Worm (Caenorhabditis elegans) whole organism, young adult: ENCODE measurements around the gene glrx-21.

Source experiments
- B0261.1 ChIP-seq: sonication (generic microtip); optimal IDR thresholded peaks from 2 replicates; lab custom pipeline; 2016; ENCODE audit warnings: mild to moderate bottlenecking, missing genetic modification characterization, moderate library complexity, missing compliant biosample characterization
- F10E7.11 ChIP-seq: sonication (generic microtip); optimal IDR thresholded peaks from 2 replicates; lab custom pipeline; 2017; ENCODE audit warnings: mild to moderate bottlenecking, missing genetic modification characterization, moderate library complexity, missing compliant biosample characterization
- F22D6.2 ChIP-seq: sonication (generic microtip); optimal IDR thresholded peaks from 2 replicates; lab custom pipeline; 2016; ENCODE audit warnings: mild to moderate bottlenecking, missing genetic modification characterization, missing compliant biosample characterization
- F33H1.4 ChIP-seq: fragments of 200-800 bp; sonication (Bioruptor generic); IDR thresholded peaks from 2 replicates; pipeline ENCODE4 v1.3.6; 2022; ENCODE audit warnings: missing genetic modification reagents, missing genetic modification characterization, missing compliant biosample characterization
- F52B5.7 ChIP-seq: sonication (generic microtip); optimal IDR thresholded peaks from 2 replicates; lab custom pipeline; 2016; ENCODE audit warnings: mild to moderate bottlenecking, missing genetic modification characterization, missing compliant biosample characterization
- F55B11.4 ChIP-seq: sonication (generic microtip); optimal IDR thresholded peaks from 2 replicates; lab custom pipeline; 2016; ENCODE audit warnings: missing compliant biosample characterization, missing genetic modification characterization, borderline replicate concordance; ENCODE audit not compliant: insufficient read depth
- F57A8.1 ChIP-seq: fragments of 200-800 bp; sonication (Bioruptor generic); optimal IDR thresholded peaks from 2 replicates; lab custom pipeline; 2018; ENCODE audit warnings: mild to moderate bottlenecking, missing genetic modification characterization, moderate library complexity, missing compliant biosample characterization
- K11D2.4 ChIP-seq: fragments of 200-800 bp; sonication (Bioruptor generic); IDR thresholded peaks from 2 replicates; pipeline ENCODE4 v1.3.6; 2022; ENCODE audit warnings: missing genetic modification reagents, missing genetic modification characterization, missing compliant biosample characterization
- K12H6.12 ChIP-seq: fragments of 200-800 bp; sonication (Bioruptor generic); optimal IDR thresholded peaks from 2 replicates; lab custom pipeline; 2018; ENCODE audit warnings: mild to moderate bottlenecking, missing genetic modification characterization, missing compliant biosample characterization
- T26A5.8 ChIP-seq: sonication (generic microtip); optimal IDR thresholded peaks from 2 replicates; lab custom pipeline; 2016; ENCODE audit warnings: missing genetic modification characterization, missing compliant biosample characterization
- Y53F4B.3 ChIP-seq: fragments of 200-800 bp; sonication (Bioruptor generic); IDR thresholded peaks from 2 replicates; pipeline ENCODE4 v1.3.6; 2022; ENCODE audit warnings: missing genetic modification reagents, missing genetic modification characterization, missing compliant biosample characterization
- Y53G8AR.9 ChIP-seq: fragments of 200-800 bp; sonication (Bioruptor generic); conservative IDR thresholded peaks from 2 replicates; pipeline ENCODE4 v1.3.6; 2022; ENCODE audit warnings: missing genetic modification reagents, missing genetic modification characterization, missing compliant biosample characterization
- Y67H2A.10 ChIP-seq: fragments of 200-800 bp; sonication (Bioruptor generic); conservative IDR thresholded peaks from 2 replicates; pipeline ENCODE4 v1.3.6; 2022; ENCODE audit warnings: missing genetic modification reagents, missing genetic modification characterization, missing compliant biosample characterization
- Y79H2A.3 ChIP-seq: fragments of 200-800 bp; sonication (Bioruptor generic); conservative IDR thresholded peaks from 2 replicates; pipeline ENCODE4 v1.3.6; 2022; ENCODE audit warnings: missing genetic modification reagents, missing genetic modification characterization, missing compliant biosample characterization
- Y95B8A.8 ChIP-seq: fragments of 200-800 bp; sonication (Bioruptor generic); IDR thresholded peaks from 2 replicates; pipeline ENCODE4 v1.3.6; 2022; ENCODE audit warnings: missing genetic modification reagents, missing genetic modification characterization, missing compliant biosample characterization
- ZK185.1 ChIP-seq: sonication (generic microtip); optimal IDR thresholded peaks from 2 replicates; lab custom pipeline; 2016; ENCODE audit warnings: mild to moderate bottlenecking, missing genetic modification characterization, missing compliant biosample characterization; ENCODE audit not compliant: poor library complexity, severe bottlenecking
- akir-1 ChIP-seq: fragments of 200-800 bp; sonication (Bioruptor generic); optimal IDR thresholded peaks from 2 replicates; lab custom pipeline; 2018; ENCODE audit warnings: mild to moderate bottlenecking, missing genetic modification characterization, moderate library complexity, missing compliant biosample characterization
- ama-1 ChIP-seq, 3 experiments: fragments of 150-350 bp in 1 of 3; sonication (generic microtip) in 2 of 3; optimal IDR thresholded peaks; 2 replicates each; lab custom pipeline; 2014 to 2018; ENCODE audit warnings: missing biosample characterization in 2 of 3, missing genetic modification characterization in 2 of 3, missing genetic modification reagents in 2 of 3
- aptf-3 ChIP-seq: fragments of 200-800 bp; sonication (Bioruptor generic); IDR thresholded peaks from 2 replicates; pipeline ENCODE4 v1.3.6; 2022; ENCODE audit warnings: missing genetic modification characterization, missing compliant biosample characterization
- bed-1 ChIP-seq: fragments of 200-800 bp; sonication (Bioruptor generic); IDR thresholded peaks from 2 replicates; pipeline ENCODE4 v1.3.6; 2022; ENCODE audit warnings: missing genetic modification reagents, missing genetic modification characterization, missing compliant biosample characterization
- ccch-3 ChIP-seq: fragments of 200-800 bp; sonication (Bioruptor generic); optimal IDR thresholded peaks from 2 replicates; lab custom pipeline; 2018; ENCODE audit warnings: mild to moderate bottlenecking, missing genetic modification characterization, missing compliant biosample characterization
- ceh-100 ChIP-seq: fragments of 200-800 bp; sonication (Bioruptor generic); IDR thresholded peaks from 2 replicates; pipeline ENCODE4 v1.3.6; 2022; ENCODE audit warnings: missing genetic modification reagents, missing genetic modification characterization, missing compliant biosample characterization
- ceh-27 ChIP-seq: fragments of 200-800 bp; sonication (Bioruptor generic); optimal IDR thresholded peaks from 2 replicates; lab custom pipeline; 2018; ENCODE audit warnings: mild to moderate bottlenecking, missing genetic modification characterization, moderate library complexity, missing compliant biosample characterization
- chd-7 ChIP-seq: sonication (generic microtip); optimal IDR thresholded peaks from 2 replicates; lab custom pipeline; 2016; ENCODE audit warnings: mild to moderate bottlenecking, missing genetic modification characterization, moderate library complexity, missing compliant biosample characterization
- dox-1 ChIP-seq: fragments of 200-800 bp; sonication (Bioruptor generic); IDR thresholded peaks from 2 replicates; pipeline ENCODE4 v1.3.6; 2022; ENCODE audit warnings: missing genetic modification reagents, missing genetic modification characterization, missing compliant biosample characterization
- egl-18 ChIP-seq: fragments of 200-800 bp; sonication (Bioruptor generic); IDR thresholded peaks from 2 replicates; pipeline ENCODE4 v1.3.6; 2022; ENCODE audit warnings: missing genetic modification reagents, missing genetic modification characterization, missing compliant biosample characterization
- egrh-3 ChIP-seq: fragments of 200-800 bp; sonication (Bioruptor generic); IDR thresholded peaks from 2 replicates; pipeline ENCODE4 v1.3.6; 2022; ENCODE audit warnings: missing genetic modification reagents, missing genetic modification characterization, missing compliant biosample characterization
- ekl-4 ChIP-seq: fragments of 200-800 bp; sonication (Bioruptor generic); IDR thresholded peaks from 2 replicates; pipeline ENCODE4 v1.3.6; 2022; ENCODE audit warnings: missing genetic modification reagents, missing genetic modification characterization, missing compliant biosample characterization
- ets-4 ChIP-seq: fragments of 200-800 bp; sonication (Bioruptor generic); optimal IDR thresholded peaks from 2 replicates; lab custom pipeline; 2018; ENCODE audit warnings: mild to moderate bottlenecking, missing genetic modification characterization, missing compliant biosample characterization
- him-1 ChIP-seq: sonication (generic microtip); optimal IDR thresholded peaks from 2 replicates; lab custom pipeline; 2016; ENCODE audit warnings: missing genotype, missing genetic modification reagents, missing genetic modification characterization, missing compliant biosample characterization
- hlh-26 ChIP-seq: fragments of 200-800 bp; sonication (Bioruptor generic); conservative IDR thresholded peaks from 2 replicates; pipeline ENCODE4 v1.3.6; 2022; ENCODE audit warnings: missing genetic modification reagents, missing genetic modification characterization, missing compliant biosample characterization
- lin-40 ChIP-seq: sonication (generic microtip); optimal IDR thresholded peaks from 2 replicates; lab custom pipeline; 2016; ENCODE audit warnings: missing genetic modification characterization, mild to moderate bottlenecking, missing compliant biosample characterization, missing genotype, missing genetic modification reagents
- lsy-27 ChIP-seq: sonication (generic microtip); optimal IDR thresholded peaks from 2 replicates; lab custom pipeline; 2017; ENCODE audit warnings: missing genetic modification characterization, mild to moderate bottlenecking, missing compliant biosample characterization, antibody characterized with exemption, missing genotype, borderline replicate concordance; ENCODE audit not compliant: insufficient read depth
- mel-28 ChIP-seq: sonication (generic microtip); optimal IDR thresholded peaks from 2 replicates; lab custom pipeline; 2016; ENCODE audit warnings: borderline replicate concordance, mild to moderate bottlenecking, missing genetic modification characterization, missing compliant biosample characterization
- mxl-1 ChIP-seq: sonication (generic microtip); optimal IDR thresholded peaks from 2 replicates; lab custom pipeline; 2016; ENCODE audit warnings: missing genetic modification characterization, missing compliant biosample characterization
- nfya-1 ChIP-seq: sonication (generic microtip); optimal IDR thresholded peaks from 2 replicates; lab custom pipeline; 2017; ENCODE audit warnings: antibody characterized with exemption, missing compliant biosample characterization, missing genetic modification characterization, borderline replicate concordance; ENCODE audit not compliant: insufficient read depth
- nfya-2 ChIP-seq: fragments of 200-800 bp; sonication (Bioruptor generic); IDR thresholded peaks from 2 replicates; pipeline ENCODE4 v1.3.6; 2022; ENCODE audit warnings: missing genetic modification reagents, missing genetic modification characterization, missing compliant biosample characterization
- nfyb-1 ChIP-seq: fragments of 200-800 bp; sonication (Bioruptor generic); IDR thresholded peaks from 2 replicates; pipeline ENCODE4 v1.3.6; 2022; ENCODE audit warnings: missing genetic modification reagents, missing genetic modification characterization, missing compliant biosample characterization
- nhr-27 ChIP-seq: fragments of 200-800 bp; sonication (Bioruptor generic); optimal IDR thresholded peaks from 2 replicates; lab custom pipeline; 2018; ENCODE audit warnings: mild to moderate bottlenecking, missing genetic modification characterization, moderate library complexity, missing compliant biosample characterization
- nhr-80 ChIP-seq: sonication (generic microtip); optimal IDR thresholded peaks from 2 replicates; lab custom pipeline; 2016; ENCODE audit warnings: missing genetic modification characterization, missing compliant biosample characterization
- repo-1 ChIP-seq: sonication (generic microtip); optimal IDR thresholded peaks from 2 replicates; lab custom pipeline; 2017; ENCODE audit warnings: mild to moderate bottlenecking, missing genetic modification characterization, missing compliant biosample characterization
- snpc-1.1 ChIP-seq: sonication (generic microtip); optimal IDR thresholded peaks from 2 replicates; lab custom pipeline; 2017; ENCODE audit warnings: missing genetic modification characterization, mild to moderate bottlenecking, missing compliant biosample characterization, antibody characterized with exemption, moderate library complexity, missing genotype, missing genetic modification reagents; ENCODE audit not compliant: insufficient read depth
- somi-1 ChIP-seq: fragments of 200-800 bp; sonication (Bioruptor generic); optimal IDR thresholded peaks from 2 replicates; lab custom pipeline; 2018; ENCODE audit warnings: mild to moderate bottlenecking, missing genetic modification characterization, missing compliant biosample characterization
- sptf-2 ChIP-seq: fragments of 200-800 bp; sonication (Bioruptor generic); optimal IDR thresholded peaks from 2 replicates; lab custom pipeline; 2018; ENCODE audit warnings: mild to moderate bottlenecking, missing genetic modification characterization, missing compliant biosample characterization
- zfh-2 ChIP-seq: fragments of 200-800 bp; sonication (Bioruptor generic); conservative IDR thresholded peaks from 2 replicates; pipeline ENCODE4 v1.3.6; 2022; ENCODE audit warnings: missing genetic modification reagents, missing genetic modification characterization, missing compliant biosample characterization
- ztf-22 ChIP-seq: fragments of 200-800 bp; sonication (Bioruptor generic); optimal IDR thresholded peaks from 2 replicates; lab custom pipeline; 2018; ENCODE audit warnings: mild to moderate bottlenecking, missing genetic modification characterization, moderate library complexity, missing compliant biosample characterization
- ztf-25 ChIP-seq: fragments of 200-800 bp; sonication (Bioruptor generic); IDR thresholded peaks from 2 replicates; pipeline ENCODE4 v1.3.6; 2022; ENCODE audit warnings: missing genetic modification reagents, missing genetic modification characterization, missing compliant biosample characterization

glrx-21 gene

ce11 chrIII:5305725-5306124 is 40.2 kb downstream of the glrx-21 start (continued):
- TF ChIP-seq mel-28 (tag; lab: Kevin White, UChicago) (no peak), snpc-1.1 (peak; percentile 59), ets-4 (GFP tag; lab: Kevin White, UChicago) (no peak), nfya-2 (GFP tag; lab: Robert Waterston, UW) (no peak), K11D2.4 (GFP tag; lab: Robert Waterston, UW) (no peak), egl-18 (GFP tag; lab: Robert Waterston, UW) (no peak), F33H1.4 (GFP tag; lab: Robert Waterston, UW) (peak; percentile 68), F55B11.4 (tag; lab: Kevin White, UChicago) (no peak), F10E7.11 (tag; lab: Kevin White, UChicago) (peak; percentile 57), Y53G8AR.9 (peak; percentile 68; the same call in 1 of the 2 replicates), Y53F4B.3 (GFP tag; lab: Robert Waterston, UW) (no peak; the same call in 1 of the 2 replicates), nfyb-1 (GFP tag; lab: Robert Waterston, UW) (peak; percentile 85), Y79H2A.3 (no peak), lin-40 (tag; lab: Kevin White, UChicago) (peak; percentile 49), ztf-22 (GFP tag; lab: Kevin White, UChicago) (no peak), ztf-25 (GFP tag; lab: Robert Waterston, UW) (peak; percentile 99), ZK185.1 (peak; percentile 94), nhr-80 (peak; percentile 30), ceh-100 (0 out of 2 replicates have a peak, but pooled peaks have one; percentile 41), Y95B8A.8 (peak; percentile 80; the same call in 1 of the 2 replicates), ekl-4 (no peak; the same call in 1 of the 2 replicates), B0261.1 (tag; lab: Kevin White, UChicago) (peak; percentile 95), zfh-2 (GFP tag; lab: Robert Waterston, UW) (no peak), bed-1 (GFP tag; lab: Robert Waterston, UW) (no peak), F52B5.7 (peak; percentile 83), mxl-1 (tag; lab: Kevin White, UChicago) (peak; percentile 92), egrh-3 (peak; percentile 60; the same call in 1 of the 2 replicates), F57A8.1 (GFP tag; lab: Kevin White, UChicago) (peak; percentile 69), Y67H2A.10 (GFP tag; lab: Robert Waterston, UW) (peak; percentile 60; the same call in 1 of the 2 replicates), F22D6.2 (peak; percentile 25), him-1 (tag; lab: Kevin White, UChicago) (peak; percentile 85), K12H6.12 (tag; lab: Kevin White, UChicago) (peak; percentile 24), ccch-3 (GFP tag; lab: Kevin White, UChicago) (no peak), akir-1 (GFP tag; lab: Kevin White, UChicago) (no peak), lsy-27 (tag; lab: Kevin White, UChicago) (no peak), sptf-2 (GFP tag; lab: Kevin White, UChicago) (no peak), nfya-1 (tag; lab: Kevin White, UChicago) (no peak), aptf-3 (peak; percentile 83; the same call in 1 of the 2 replicates), chd-7 (tag; lab: Kevin White, UChicago) (peak; percentile 74), nhr-27 (tag; lab: Kevin White, UChicago) (peak; percentile 33), dox-1 (no peak; the same call in 1 of the 2 replicates), repo-1 (peak; percentile 67), ama-1 (optimal IDR thresholded peaks at IDR 0.05; lab: Kevin White, UChicago) (no peak), ama-1 (GFP tag; optimal IDR thresholded peaks at IDR 0.05; lab: Kevin White, UChicago) (peak; percentile 57 to 76), ceh-27 (GFP tag; lab: Kevin White, UChicago) (peak; percentile 64), somi-1 (GFP tag; lab: Kevin White, UChicago) (peak; percentile 76), T26A5.8 (tag; lab: Kevin White, UChicago) (peak; percentile 68), hlh-26 (no peak)
